Fruit fly (Drosophila melanogaster) whole organism, embryonic: Measurements from ENCODE around the gene CG8892.

ENCODE experiments used
- ATbp ChIP-seq: fragments of 200-800 bp; sonication (Bioruptor generic); optimal IDR thresholded peaks from 2 replicates; lab custom pipeline; 2017; ENCODE audit warnings: missing biosample characterization, mild to moderate bottlenecking, missing genetic modification characterization, missing genetic modification reagents
- bsh ChIP-seq, 2 experiments: fragments of 200-800 bp; sonication (Bioruptor generic); optimal IDR thresholded peaks; 2 replicates each; lab custom pipeline; 2017 to 2018; ENCODE audit warnings: mild to moderate bottlenecking in 2 of 2, missing biosample characterization in 2 of 2, missing genetic modification characterization in 2 of 2, moderate library complexity in 1 of 2
- ken ChIP-seq: fragments of 200-800 bp; sonication (Bioruptor generic); IDR thresholded peaks from 3 replicates; pipeline ENCODE4 v1.3.6; 2022; ENCODE audit warnings: missing biosample characterization, missing genetic modification characterization

DNA sequence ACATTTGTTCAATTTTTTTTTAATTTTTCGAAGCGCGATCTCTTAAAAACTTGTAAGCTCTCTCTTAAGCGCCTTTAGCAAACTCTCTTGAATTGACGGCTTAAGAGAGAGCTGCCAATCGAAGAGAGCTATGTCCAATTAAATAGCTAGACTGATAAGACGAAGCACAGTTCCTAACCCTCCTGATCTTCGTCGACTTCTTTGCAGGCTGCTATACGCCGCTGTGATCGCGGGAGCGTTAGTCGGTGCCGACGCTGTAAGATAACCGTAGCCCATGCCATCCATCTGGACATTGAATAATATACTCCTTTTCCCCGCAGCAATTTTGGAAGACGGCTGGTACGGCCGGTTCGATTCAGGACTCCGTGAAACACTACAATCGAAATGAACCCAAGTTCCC lies 49.1 kb upstream of the CG8892 start:
- TF ChIP-seq ATbp (GFP tag; lab: Kevin White, UChicago) = no peak
- TF ChIP-seq ken = no peak
- no peak for TF ChIP-seq bsh (GFP tag; optimal IDR thresholded peaks at IDR 0.05; lab: Kevin White, UChicago)
